Fruit fly (Drosophila melanogaster): ENCODE results near the gene DIP-epsilon.
A peak's percentile ranks its signal among the peaks of the same experiment; 100 is the strongest.

DIP-epsilon gene

DNA sequence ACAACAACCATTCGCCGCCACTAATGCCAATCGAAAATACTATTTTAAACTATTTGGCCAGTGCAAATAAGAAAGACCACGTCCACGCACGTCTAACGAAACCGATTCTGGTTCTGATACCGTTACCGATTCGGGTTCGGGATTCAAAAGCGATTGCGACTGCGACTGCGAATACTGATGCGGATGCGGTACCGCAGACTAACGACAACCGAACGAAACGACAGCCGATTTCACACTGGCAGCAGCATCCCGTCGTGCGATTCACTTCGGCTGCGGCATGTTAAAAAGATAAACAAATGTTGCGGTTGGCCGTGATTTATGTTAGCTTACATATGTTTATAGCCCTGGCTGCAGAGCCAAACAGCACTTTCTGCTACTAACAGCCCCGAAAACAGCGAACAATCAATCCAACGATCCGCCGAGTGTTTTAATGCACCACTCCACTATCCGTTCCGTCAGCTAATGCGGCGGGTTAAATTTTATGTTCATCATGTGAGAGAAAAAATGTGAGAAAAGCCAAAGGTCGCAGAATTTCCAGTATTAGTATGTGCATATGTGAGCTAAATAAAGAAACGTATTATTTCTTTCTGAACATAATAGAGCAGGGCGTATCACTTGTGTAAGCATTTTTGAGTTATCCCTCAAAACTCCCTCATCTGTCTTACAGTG lies at the start of gene DIP-epsilon:
Gene DIP-epsilon, minus strand, starts transcription at position 238 of the 669 bp plus-strand sequence.
- TF ChIP-seq CG17801 (GFP tag; optimal IDR thresholded peaks at IDR 0.05; ENCODE audit: partially characterized antibody), result no peak

- TF ChIP-seq CG17801 (GFP tag; optimal IDR thresholded peaks at IDR 0.05; ENCODE audit: partially characterized antibody), result no peak
Measured at dm6 chr2L:6457583-6457982, 46.5 kb upstream of the DIP-epsilon start.

DNA sequence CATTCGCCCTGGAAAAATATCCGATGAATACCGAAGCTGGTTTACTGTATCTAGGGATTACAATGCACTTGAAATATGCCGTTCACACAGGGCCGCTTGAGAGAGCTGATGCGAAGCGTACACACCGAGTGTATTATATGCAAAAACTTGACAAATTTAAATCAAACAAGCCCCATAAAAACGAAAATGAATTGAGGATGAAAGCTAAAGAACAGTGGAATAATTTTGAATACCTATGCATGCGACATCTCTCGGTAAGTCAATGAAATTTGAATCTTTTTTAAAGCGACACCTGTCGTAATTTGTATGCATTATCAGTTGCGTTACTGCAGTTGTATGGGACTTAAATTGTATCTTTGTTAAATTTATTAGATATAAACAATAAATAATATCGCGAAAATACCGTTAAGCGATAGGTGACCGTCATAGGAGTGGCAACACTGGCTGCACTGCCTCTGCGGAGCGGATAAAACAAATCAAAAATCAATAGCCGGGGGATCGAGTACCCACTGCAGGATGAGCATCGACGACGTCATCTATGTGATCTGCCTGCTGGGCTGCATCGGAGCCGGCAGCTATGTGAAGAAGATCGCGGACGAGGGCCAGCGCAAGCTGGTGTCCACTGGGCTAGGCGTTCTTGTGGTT lies 45.0 kb upstream of the DIP-epsilon start, which contains the start of gene frj:
Gene frj, plus strand, starts transcription at position 98 of the 645 bp plus-strand sequence.
- no peak for TF ChIP-seq CG17801 (GFP tag; optimal IDR thresholded peaks at IDR 0.05; ENCODE audit: partially characterized antibody)

DNA sequence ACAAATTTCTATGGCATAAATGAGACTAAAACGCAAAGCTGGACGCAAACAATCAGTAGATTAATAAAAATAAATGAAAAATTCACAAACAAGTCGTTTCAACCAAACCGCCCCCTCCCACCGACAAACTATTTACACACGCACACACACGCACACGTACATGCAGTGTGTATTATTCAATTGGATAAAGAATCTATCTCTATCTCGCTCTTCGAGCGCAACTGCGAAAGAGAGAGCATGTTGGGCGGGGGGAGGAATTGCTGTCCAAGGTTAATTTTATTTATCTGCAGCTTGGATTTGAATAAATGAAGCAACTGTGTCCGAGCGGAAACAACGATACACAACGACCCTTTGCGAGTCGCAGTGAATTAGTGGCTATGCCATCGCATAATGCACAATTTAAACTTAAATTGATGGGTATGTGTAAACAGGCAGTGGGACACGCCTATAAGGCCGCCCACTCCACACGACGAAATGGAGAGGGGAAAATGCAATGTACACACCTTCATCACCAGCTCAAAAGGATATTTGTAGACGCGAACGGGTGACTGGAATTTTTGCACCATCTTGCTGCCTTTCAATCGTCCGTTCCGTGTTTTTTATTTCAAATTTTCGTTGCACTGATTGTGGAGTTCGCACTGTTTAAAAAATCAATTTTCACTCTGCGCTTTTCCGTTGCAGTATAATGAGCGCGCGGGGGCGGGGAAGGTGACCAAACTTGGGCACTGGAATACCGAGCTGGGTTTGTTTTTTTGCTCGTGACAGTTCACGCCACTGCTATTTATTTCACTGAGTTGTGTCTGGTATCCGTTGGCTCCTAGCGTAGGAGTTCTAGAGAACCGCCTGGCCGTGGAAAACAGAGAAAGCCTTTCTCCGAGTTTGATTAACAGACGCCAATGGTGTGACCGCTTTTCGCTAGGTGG lies 44.2 kb upstream of the DIP-epsilon start, which contains the start of gene retm:
Gene retm, minus strand, starts transcription at position 898 of the 923 bp plus-strand sequence.
- no peak for TF ChIP-seq CG17801 (GFP tag; optimal IDR thresholded peaks at IDR 0.05; ENCODE audit: partially characterized antibody)

DNA sequence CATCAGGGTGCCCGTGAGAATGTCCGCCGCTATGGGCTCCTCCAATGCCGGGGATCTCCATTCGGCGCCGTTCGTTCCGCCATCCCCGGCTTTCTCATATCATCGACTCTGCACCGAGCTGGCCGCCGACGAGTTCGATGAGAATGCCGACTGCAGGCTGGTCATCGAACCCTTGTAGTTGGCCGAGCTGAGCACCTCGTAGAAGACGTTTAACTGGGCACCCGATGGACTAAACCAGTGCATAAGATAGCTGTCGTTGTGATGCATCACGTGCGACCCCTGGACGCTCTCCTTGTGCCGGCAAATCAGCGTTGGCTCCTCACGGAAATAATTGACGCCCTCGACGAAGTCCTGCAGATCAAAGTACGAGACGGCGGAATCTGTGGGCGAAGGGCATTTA lies 38.6 kb upstream of the DIP-epsilon start:
- TF ChIP-seq CG17801 (GFP tag; optimal IDR thresholded peaks at IDR 0.05; ENCODE audit: partially characterized antibody), result no peak

DNA sequence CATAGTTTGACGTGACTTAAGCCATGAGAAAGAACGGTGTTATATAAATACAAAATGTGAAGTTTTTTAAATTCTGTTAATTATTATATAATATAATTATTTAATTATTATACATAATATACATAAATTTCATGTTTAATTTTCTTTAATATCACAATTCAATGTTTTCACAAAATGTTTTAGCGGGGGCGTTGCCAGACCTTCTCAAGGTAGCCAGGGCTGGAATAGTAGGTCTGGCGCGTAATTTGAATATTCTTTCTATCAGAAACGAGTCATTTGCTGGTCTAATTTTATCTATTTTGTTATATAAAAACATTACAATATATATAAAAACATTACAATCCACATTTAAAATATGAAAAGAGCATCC lies 37.2 kb upstream of the DIP-epsilon start, which contains the start of gene Acox3:
Gene Acox3, minus strand, starts transcription at position 70 of the 370 bp plus-strand sequence.
- TF ChIP-seq CG17801 (GFP tag; optimal IDR thresholded peaks at IDR 0.05; ENCODE audit: partially characterized antibody), result no peak

dm6 chr2L:6447581-6448333 lies 36.6 kb upstream of the DIP-epsilon start:
- TF ChIP-seq CG17801 (GFP tag; optimal IDR thresholded peaks at IDR 0.05; ENCODE audit: partially characterized antibody), result no peak

dm6 chr2L:6426329-6426728 lies 15.2 kb upstream of the DIP-epsilon start:
- no peak for TF ChIP-seq CG17801 (GFP tag; optimal IDR thresholded peaks at IDR 0.05; ENCODE audit: partially characterized antibody)

dm6 chr2L:6424198-6424597 lies 13.1 kb upstream of the DIP-epsilon start, which contains the start of gene Fic:
Gene Fic (plus strand): TSS chr2L:6424336.
- TF ChIP-seq CG17801 (GFP tag; optimal IDR thresholded peaks at IDR 0.05; ENCODE audit: partially characterized antibody), result peak; percentile 36

DNA sequence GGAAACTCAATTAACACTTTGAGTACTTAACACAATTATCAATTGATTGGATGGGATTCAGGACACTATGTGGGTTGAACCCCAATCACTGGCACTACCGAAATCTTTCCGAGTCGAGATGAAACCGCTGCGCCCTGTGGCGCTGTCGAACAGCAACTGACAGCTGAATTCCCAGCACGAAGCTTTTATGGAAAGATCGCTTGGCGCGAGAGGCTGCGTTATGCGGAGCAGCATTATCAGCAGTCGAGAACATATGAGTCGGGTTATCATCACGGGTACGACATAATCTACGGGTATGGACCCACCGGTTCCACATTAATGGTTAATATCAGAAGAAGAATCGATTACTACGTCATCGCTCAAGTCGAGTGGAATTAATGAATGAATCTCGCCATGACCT lies 12.0 kb upstream of the DIP-epsilon start, which contains the start of gene Tig:
Gene Tig, minus strand, starts transcription at position 163 of the 400 bp plus-strand sequence.
- no peak for TF ChIP-seq CG17801 (GFP tag; optimal IDR thresholded peaks at IDR 0.05; ENCODE audit: partially characterized antibody)

- no peak for TF ChIP-seq CG17801 (GFP tag; optimal IDR thresholded peaks at IDR 0.05; ENCODE audit: partially characterized antibody)
Measured at dm6 chr2L:6422488-6422887, 11.4 kb upstream of the DIP-epsilon start.

DNA sequence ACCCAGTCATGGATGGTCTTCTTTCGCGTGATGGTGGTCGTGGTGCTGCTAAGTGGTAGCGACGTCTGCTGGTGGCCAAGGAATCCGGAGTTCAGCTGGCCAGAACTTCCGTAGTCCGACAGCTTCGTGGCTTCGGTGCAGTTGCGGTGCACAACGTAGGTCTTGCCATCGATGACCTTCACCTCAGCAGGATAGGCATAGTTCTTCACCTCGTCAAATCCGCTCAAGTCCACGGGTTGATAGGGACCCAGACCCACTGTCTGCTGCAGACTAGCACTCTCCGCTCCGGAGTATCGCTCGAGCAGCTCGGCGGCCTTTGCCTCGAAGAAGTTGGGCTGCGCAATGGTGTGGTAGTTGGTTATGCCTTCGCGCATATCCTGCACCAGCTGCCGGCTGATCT lies 10.4 kb upstream of the DIP-epsilon start:
- TF ChIP-seq CG17801 (GFP tag; optimal IDR thresholded peaks at IDR 0.05; ENCODE audit: partially characterized antibody), result no peak

- TF ChIP-seq CG17801 (GFP tag; optimal IDR thresholded peaks at IDR 0.05; ENCODE audit: partially characterized antibody), result no peak
Measured at dm6 chr2L:6411953-6412352, 827 bp upstream of the DIP-epsilon start, which contains the start of gene CG13982. Gene CG13982 (plus strand): TSS chr2L:6412315.

dm6 chr2L:6397149-6397548 lies 14.0 kb downstream of the DIP-epsilon start, which contains the start of gene CG42369:
Gene CG42369 (minus strand): TSS chr2L:6397249.
- no peak for TF ChIP-seq CG17801 (GFP tag; optimal IDR thresholded peaks at IDR 0.05; ENCODE audit: partially characterized antibody)
